Worm (Caenorhabditis elegans) whole organism, midembryonic: ENCODE data around the gene Y77E11A.8.

ENCODE experiments used
- cog-1 ChIP-seq: sonication (generic microtip); optimal IDR thresholded peaks from 2 replicates; lab custom pipeline; 2016; ENCODE audit warnings: missing genetic modification characterization, missing compliant biosample characterization
- flt-1 ChIP-seq: fragments of 200-800 bp; sonication (Bioruptor generic); IDR thresholded peaks from 2 replicates; pipeline ENCODE4 v1.3.6; 2022; ENCODE audit warnings: missing genetic modification characterization, missing compliant biosample characterization
- med-1 ChIP-seq: sonication (generic microtip); optimal IDR thresholded peaks from 2 replicates; lab custom pipeline; 2017; ENCODE audit warnings: missing genetic modification characterization, mild to moderate bottlenecking, missing compliant biosample characterization, antibody characterized with exemption, missing genetic modification reagents; ENCODE audit not compliant: insufficient read depth
- ref-1 ChIP-seq: fragments of 200-800 bp; sonication (Bioruptor generic); conservative IDR thresholded peaks from 2 replicates; pipeline ENCODE4 v1.3.6; 2022; ENCODE audit warnings: missing genetic modification reagents, missing genetic modification characterization, missing compliant biosample characterization
- ztf-23 ChIP-seq: fragments of 200-800 bp; sonication (Bioruptor generic); IDR thresholded peaks from 2 replicates; pipeline ENCODE4 v1.3.6; 2022; ENCODE audit warnings: missing genetic modification reagents, missing genetic modification characterization, missing compliant biosample characterization
- ztf-29 ChIP-seq: fragments of 200-800 bp; sonication (Bioruptor generic); IDR thresholded peaks from 2 replicates; pipeline ENCODE4 v1.3.6; 2022; ENCODE audit warnings: missing genetic modification reagents, missing genetic modification characterization, missing compliant biosample characterization

DNA sequence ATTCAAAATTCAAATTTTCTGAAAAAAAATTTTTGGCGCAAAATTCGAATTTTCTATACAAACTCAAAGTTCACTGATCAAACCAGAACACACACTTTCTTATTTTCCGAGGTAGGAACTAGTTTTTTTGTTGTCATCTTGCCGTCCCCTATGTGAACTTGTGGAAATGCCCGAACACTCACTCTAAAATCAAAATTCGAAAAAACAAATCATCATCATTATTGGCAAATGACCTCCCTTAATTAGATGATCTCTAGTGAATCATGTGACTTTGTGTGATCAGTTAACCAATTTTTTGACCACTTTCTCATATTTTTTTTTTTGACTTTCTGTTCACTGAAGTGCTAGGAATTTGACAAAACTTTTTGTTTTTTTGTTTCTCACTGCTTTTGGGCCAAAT, 27.6 kb upstream of the Y77E11A.8 start:
- TF ChIP-seq ztf-23 (GFP tag; lab: Robert Waterston, UW) (no peak), med-1 (GFP tag; lab: Kevin White, UChicago) (no peak), ztf-29 (GFP tag; lab: Robert Waterston, UW) (no peak), flt-1 (GFP tag; lab: Robert Waterston, UW) (no peak), cog-1 (tag; lab: Kevin White, UChicago) (no peak), ref-1 (GFP tag; lab: Robert Waterston, UW) (no peak)
